Worm (Caenorhabditis elegans) whole organism, L2 larva: Measurements from ENCODE around the gene F47D12.3.

Experiments used
- fos-1 ChIP-seq: fragments of 150-350 bp; optimal IDR thresholded peaks from 2 replicates; lab custom pipeline; 2014; ENCODE audit warnings: missing biosample characterization, missing genetic modification characterization
- lin-11 ChIP-seq: fragments of 150-350 bp; sonication (generic microtip); optimal IDR thresholded peaks from 2 replicates; lab custom pipeline; 2014; ENCODE audit warnings: missing biosample characterization, missing genetic modification characterization, inconsistent platforms, mixed read lengths
- mdl-1 ChIP-seq, 2 experiments: fragments of 150-350 bp in 1 of 2; sonication (generic microtip) in 1 of 2; optimal IDR thresholded peaks; 2 replicates each; lab custom pipeline; 2017; ENCODE audit warnings: missing biosample characterization in 2 of 2, missing genetic modification characterization in 2 of 2
- nhr-12 ChIP-seq: fragments of 150-350 bp; optimal IDR thresholded peaks from 2 replicates; lab custom pipeline; 2014; ENCODE audit warnings: missing biosample characterization, missing genetic modification characterization
- nhr-77 ChIP-seq: fragments of 150-350 bp; optimal IDR thresholded peaks from 2 replicates; lab custom pipeline; 2014; ENCODE audit warnings: missing biosample characterization, missing genetic modification characterization
- unc-62 ChIP-seq: fragments of 150-350 bp; optimal IDR thresholded peaks from 2 replicates; lab custom pipeline; 2014; ENCODE audit warnings: missing biosample characterization, missing genetic modification reagents, missing genetic modification characterization
- zag-1 ChIP-seq: fragments of 150-350 bp; optimal IDR thresholded peaks from 2 replicates; lab custom pipeline; 2014; ENCODE audit warnings: missing biosample characterization, missing genetic modification characterization

DNA sequence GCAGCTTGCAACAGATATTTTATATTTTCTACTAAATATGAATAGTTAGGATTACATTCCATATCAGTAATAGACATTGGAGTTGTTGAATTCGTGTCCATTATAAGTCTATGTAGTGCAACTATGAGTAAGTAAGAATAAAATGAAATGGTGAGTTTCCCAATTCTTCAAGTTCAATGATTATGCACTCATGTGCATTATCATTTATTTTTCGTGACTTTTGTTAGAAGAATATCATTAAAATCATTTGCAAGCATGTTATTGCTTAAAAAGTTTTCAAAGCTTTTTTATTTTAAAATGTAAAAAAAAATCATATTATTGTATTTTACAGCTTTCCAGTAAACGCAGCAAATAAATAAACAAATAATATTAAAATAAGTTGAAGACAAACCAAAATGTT, 41.6 kb upstream of the F47D12.3 start, which contains the start of gene srg-9:
- TF ChIP-seq nhr-12 (no peak), unc-62 (GFP tag; lab: Kevin White, UChicago) (no peak), mdl-1 (tag; optimal IDR thresholded peaks at IDR 0.05; lab: Kevin White, UChicago) (no peak), fos-1 (tag; lab: Kevin White, UChicago) (no peak), nhr-77 (tag; lab: Kevin White, UChicago) (no peak), lin-11 (no peak), zag-1 (no peak)
